Worm (Caenorhabditis elegans): Measurements from ENCODE around the gene cdh-12.

Gene cdh-12

ce11 chrIII:1136827-1137378 lies 14.9 kb upstream of the cdh-12 start:
- TF ChIP-seq alr-1 (tag; optimal IDR thresholded peaks at IDR 0.05; ENCODE audit: borderline replicate concordance) (no peak), grh-1 (GFP tag; IDR thresholded peaks at IDR 0.05) (no peak), C04F5.9 (tag; optimal IDR thresholded peaks at IDR 0.05) (no peak), elt-2 (tag; optimal IDR thresholded peaks at IDR 0.05) (no peak), egl-27 (tag; optimal IDR thresholded peaks at IDR 0.05) (no peak), C16A3.4 (tag; optimal IDR thresholded peaks at IDR 0.05) (no peak), sup-37 (GFP tag; optimal IDR thresholded peaks at IDR 0.05) (no peak), ceh-63 (GFP tag; optimal IDR thresholded peaks at IDR 0.05) (no peak), nhr-47 (tag; optimal IDR thresholded peaks at IDR 0.05) (no peak), efl-3 (GFP tag; optimal IDR thresholded peaks at IDR 0.05) (no peak), vab-15 (tag; optimal IDR thresholded peaks at IDR 0.05) (no peak), ztf-11 (tag; optimal IDR thresholded peaks at IDR 0.05) (no peak), ceh-88 (GFP tag; IDR thresholded peaks at IDR 0.05) (no peak), lin-15B (tag; optimal IDR thresholded peaks at IDR 0.05) (no peak), mef-2 (tag; optimal IDR thresholded peaks at IDR 0.05) (no peak), hpl-2 (GFP tag; optimal IDR thresholded peaks at IDR 0.05) (no peak), elt-3 (tag; optimal IDR thresholded peaks at IDR 0.05) (no peak), lin-35 (GFP tag; optimal IDR thresholded peaks at IDR 0.05) (peak in 1 of 2 experiments; percentile 23), aha-1 (tag; optimal IDR thresholded peaks at IDR 0.05) (no peak), isw-1 (GFP tag; IDR thresholded peaks at IDR 0.05) (no peak), snu-23 (GFP tag; optimal IDR thresholded peaks at IDR 0.05) (no peak), nhr-71 (tag; optimal IDR thresholded peaks at IDR 0.05) (peak; percentile 5), Y116A8C.19 (tag; optimal IDR thresholded peaks at IDR 0.05; ENCODE audit: borderline replicate concordance) (no peak), lin-14 (GFP tag; optimal IDR thresholded peaks at IDR 0.05) (peak; percentile 65), lsy-2 (tag; optimal IDR thresholded peaks at IDR 0.05) (no peak), ets-5 (GFP tag; IDR thresholded peaks at IDR 0.05) (no peak), unc-62 (GFP tag; optimal IDR thresholded peaks at IDR 0.05) (no peak), hlh-17 (GFP tag; optimal IDR thresholded peaks at IDR 0.05; ENCODE audit: borderline replicate concordance) (no peak), F16B12.6 (tag; optimal IDR thresholded peaks at IDR 0.05) (no peak), ceh-90 (tag; optimal IDR thresholded peaks at IDR 0.05) (no peak), unc-30 (tag; optimal IDR thresholded peaks at IDR 0.05) (no peak), lin-39 (tag; optimal IDR thresholded peaks at IDR 0.05) (no peak), ces-1 (GFP tag; optimal IDR thresholded peaks at IDR 0.05) (no peak), efl-1 (optimal IDR thresholded peaks at IDR 0.05) (peak in 1 of 2 experiments; percentile 9), efl-1 (GFP tag; optimal IDR thresholded peaks at IDR 0.05 in 1 of 2) (no peak), dpl-1 (GFP tag; optimal IDR thresholded peaks at IDR 0.05) (peak in 1 of 3 experiments; percentile 13), nhr-77 (tag; optimal IDR thresholded peaks at IDR 0.05) (no peak), nhr-237 (tag; optimal IDR thresholded peaks at IDR 0.05) (no peak), ceh-82 (tag; optimal IDR thresholded peaks at IDR 0.05) (peak in 1 of 3 experiments; percentile 43), ztf-4 (tag; optimal IDR thresholded peaks at IDR 0.05) (no peak)

DNA sequence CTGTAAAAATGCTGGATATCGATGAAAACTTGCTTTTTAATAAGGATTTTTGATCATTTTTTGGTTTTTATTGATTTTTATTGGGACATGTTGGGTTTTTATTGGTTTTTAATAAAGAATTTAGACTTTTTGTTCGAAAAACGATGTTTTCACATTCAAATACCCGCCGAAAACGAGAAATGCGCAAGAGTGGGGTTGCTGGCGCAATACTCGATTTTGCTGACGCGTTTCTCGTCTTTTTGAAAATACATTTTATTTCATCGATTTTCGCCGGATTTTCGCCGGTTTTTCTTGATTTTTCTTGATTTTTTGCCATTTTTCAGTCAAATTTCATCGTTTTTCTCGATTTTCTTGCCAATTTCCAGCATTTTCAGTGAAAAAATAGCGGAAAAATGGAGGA lies 9.0 kb upstream of the cdh-12 start, which contains the start of gene smr-1:
Gene smr-1, plus strand, starts transcription at position 375 of the 400 bp plus-strand sequence.
- TF ChIP-seq elt-3 (tag; optimal IDR thresholded peaks at IDR 0.05) (peak in 2 of 6 experiments; percentile 69 to 74), vab-15 (tag; optimal IDR thresholded peaks at IDR 0.05) (no peak), mdl-1 (tag; optimal IDR thresholded peaks at IDR 0.05) (peak in 1 of 2 experiments; percentile 71), hpl-2 (GFP tag; optimal IDR thresholded peaks at IDR 0.05) (peak; percentile 28), mab-9 (GFP tag; IDR thresholded peaks at IDR 0.05) (peak; percentile 83), swsn-7 (tag; optimal IDR thresholded peaks at IDR 0.05) (peak; percentile 87), fkh-8 (tag; optimal IDR thresholded peaks at IDR 0.05) (peak; percentile 81), nhr-12 (tag; optimal IDR thresholded peaks at IDR 0.05) (no peak), blmp-1 (tag; optimal IDR thresholded peaks at IDR 0.05) (peak; percentile 75), fos-1 (tag; optimal IDR thresholded peaks at IDR 0.05) (peak; percentile 81), lin-15B (tag; optimal IDR thresholded peaks at IDR 0.05) (peak; percentile 70), nhr-77 (tag; optimal IDR thresholded peaks at IDR 0.05) (peak; percentile 73), isw-1 (GFP tag; IDR thresholded peaks at IDR 0.05) (peak; percentile 81), alr-1 (tag; optimal IDR thresholded peaks at IDR 0.05; ENCODE audit: borderline replicate concordance) (no peak), nhr-47 (tag; optimal IDR thresholded peaks at IDR 0.05) (peak; percentile 95), lin-13 (GFP tag; optimal IDR thresholded peaks at IDR 0.05) (peak; percentile 90), unc-98 (GFP tag; IDR thresholded peaks at IDR 0.05) (no peak), tlp-1 (tag; optimal IDR thresholded peaks at IDR 0.05) (no peak), jun-1 (tag; optimal IDR thresholded peaks at IDR 0.05) (peak; percentile 79), nhr-71 (tag; optimal IDR thresholded peaks at IDR 0.05) (peak; percentile 90), zag-1 (tag; optimal IDR thresholded peaks at IDR 0.05) (peak; percentile 32), ceh-90 (tag; optimal IDR thresholded peaks at IDR 0.05) (no peak), lin-14 (GFP tag; optimal IDR thresholded peaks at IDR 0.05) (peak; percentile 78)
